Worm (Caenorhabditis elegans): ENCODE data around the gene srsx-38.
"Not testable (repeated sequence)": the region's sequence is repeated elsewhere in the genome, so short reads cannot be mapped to it uniquely, and the experiment has no call there.

DNA sequence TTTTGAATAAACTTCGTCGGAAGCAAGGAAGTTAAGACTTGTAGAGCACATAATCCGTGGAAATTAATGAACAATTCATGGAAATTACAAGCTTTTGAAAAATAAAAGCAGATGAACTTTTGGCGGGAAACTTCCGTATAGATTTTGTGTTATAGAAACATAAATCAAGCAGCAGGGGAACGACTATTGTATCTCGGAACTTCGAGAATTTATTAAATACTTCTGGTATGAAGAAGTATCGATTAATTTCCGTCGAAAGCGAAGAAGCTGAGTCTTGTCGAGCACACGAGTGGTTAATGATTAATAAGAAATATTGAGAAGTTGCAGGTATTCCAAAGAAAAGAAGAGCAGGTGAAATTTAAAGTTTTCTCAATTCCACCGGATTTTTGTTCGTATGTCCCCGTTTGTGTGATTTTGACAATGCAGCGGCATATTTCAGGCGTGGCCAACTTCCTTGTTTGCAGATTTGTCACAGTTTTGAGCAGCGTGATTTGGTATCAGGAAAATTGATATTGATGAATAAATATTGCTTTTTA is 43.0 kb upstream of the srsx-38 start, which contains the start of gene srh-147:
- not testable (repeated sequence) for TF ChIP-seq unc-130 (GFP tag; optimal IDR thresholded peaks at IDR 0.05); ceh-82 (tag; optimal IDR thresholded peaks at IDR 0.05); jun-1 (tag; optimal IDR thresholded peaks at IDR 0.05); aly-2 (tag; optimal IDR thresholded peaks at IDR 0.05); vab-7 (GFP tag; IDR thresholded peaks at IDR 0.05); dpl-1 (GFP tag; optimal IDR thresholded peaks at IDR 0.05); dmd-8 (GFP tag; IDR thresholded peaks at IDR 0.05); tra-1 (GFP tag; IDR thresholded peaks at IDR 0.05); nhr-237 (tag; optimal IDR thresholded peaks at IDR 0.05); snpc-4 (tag; optimal IDR thresholded peaks at IDR 0.05); ceh-44 (GFP tag; IDR thresholded peaks at IDR 0.05); ama-1 (optimal IDR thresholded peaks at IDR 0.05)
